Worm (Caenorhabditis elegans) whole organism, L4 larva: Measurements from ENCODE around the gene enol-1.

ENCODE experiments used
- D1046.2 ChIP-seq: fragments of 200-800 bp; sonication (Bioruptor generic); IDR thresholded peaks from 2 replicates; pipeline ENCODE4 v1.3.6; 2022; ENCODE audit warnings: missing genetic modification characterization, missing compliant biosample characterization
- F44E2.7 ChIP-seq: fragments of 200-800 bp; sonication (Bioruptor generic); IDR thresholded peaks from 2 replicates; pipeline ENCODE4 v2.1.2; 2022; ENCODE audit warnings: missing genetic modification characterization, missing compliant biosample characterization
- Y105C5A.15 ChIP-seq: fragments of 200-800 bp; sonication (Bioruptor generic); IDR thresholded peaks from 2 replicates; pipeline ENCODE4 v1.3.6; 2022; ENCODE audit warnings: missing genetic modification characterization, missing compliant biosample characterization
- Y5F2A.4 ChIP-seq: fragments of 200-800 bp; sonication (Bioruptor generic); optimal IDR thresholded peaks from 2 replicates; lab custom pipeline; 2018; ENCODE audit warnings: mild to moderate bottlenecking, missing genetic modification characterization, missing compliant biosample characterization
- ZK546.5 ChIP-seq, 2 experiments: sonication (generic microtip); optimal IDR thresholded peaks; 2 replicates each; lab custom pipeline; 2017; ENCODE audit warnings: missing biosample characterization in 2 of 2, missing genetic modification characterization in 2 of 2
- aha-1 ChIP-seq: fragments of 150-350 bp; peaks from one replicate; lab custom pipeline; 2014; ENCODE audit warnings: missing biosample characterization, missing genetic modification characterization
- aly-2 ChIP-seq: sonication (generic microtip); optimal IDR thresholded peaks from 2 replicates; lab custom pipeline; 2018; ENCODE audit warnings: missing biosample characterization, missing genetic modification characterization
- ceh-32 ChIP-seq: sonication (generic microtip); optimal IDR thresholded peaks from 2 replicates; lab custom pipeline; 2016; ENCODE audit warnings: mild to moderate bottlenecking, missing genetic modification characterization, missing compliant biosample characterization; ENCODE audit not compliant: poor library complexity
- ces-1 ChIP-seq: fragments of 150-350 bp; sonication (generic microtip); optimal IDR thresholded peaks from 4 replicates; lab custom pipeline; 2014; ENCODE audit warnings: missing biosample characterization, missing genetic modification reagents, missing genetic modification characterization
- daf-16 ChIP-seq, 3 experiments: sonication (generic microtip); optimal IDR thresholded peaks; 2 replicates each; lab custom pipeline; 2016 to 2017; ENCODE audit warnings: missing genetic modification characterization in 3 of 3, missing genetic modification reagents in 3 of 3, mild to moderate bottlenecking in 2 of 3, missing compliant biosample characterization in 2 of 3, missing biosample characterization in 1 of 3, moderate library complexity in 1 of 3
- daf-19 ChIP-seq: fragments of 200-800 bp; sonication (Bioruptor generic); conservative IDR thresholded peaks from 2 replicates; pipeline ENCODE4 v1.3.6; 2022; ENCODE audit warnings: missing genetic modification characterization, missing compliant biosample characterization
- dmd-6 ChIP-seq: fragments of 200-800 bp; sonication (Bioruptor generic); IDR thresholded peaks from 2 replicates; pipeline ENCODE4 v1.3.6; 2022; ENCODE audit warnings: missing genetic modification reagents, missing genetic modification characterization, missing compliant biosample characterization
- dmd-8 ChIP-seq: fragments of 200-800 bp; sonication (Bioruptor generic); IDR thresholded peaks from 2 replicates; pipeline ENCODE4 v1.3.6; 2022; ENCODE audit warnings: missing genetic modification characterization, missing compliant biosample characterization
- dpl-1 ChIP-seq: fragments of 150-350 bp; optimal IDR thresholded peaks from 2 replicates; lab custom pipeline; 2014; ENCODE audit warnings: missing biosample characterization, missing genetic modification reagents, missing genetic modification characterization
- dve-1 ChIP-seq: sonication (generic microtip); optimal IDR thresholded peaks from 2 replicates; lab custom pipeline; 2017; ENCODE audit warnings: antibody characterized with exemption, mild to moderate bottlenecking, missing genetic modification characterization, missing compliant biosample characterization; ENCODE audit not compliant: insufficient read depth
- fkh-10 ChIP-seq: fragments of 150-350 bp; optimal IDR thresholded peaks from 2 replicates; lab custom pipeline; 2014; ENCODE audit warnings: missing biosample characterization, missing genetic modification reagents, missing genetic modification characterization
- fos-1 ChIP-seq: fragments of 150-350 bp; optimal IDR thresholded peaks from 2 replicates; lab custom pipeline; 2014; ENCODE audit warnings: missing biosample characterization, missing genetic modification characterization
- hlh-11 ChIP-seq: fragments of 200-800 bp; sonication (Bioruptor generic); optimal IDR thresholded peaks from 2 replicates; lab custom pipeline; 2018; ENCODE audit warnings: mild to moderate bottlenecking, missing genetic modification characterization, missing compliant biosample characterization
- lin-1 ChIP-seq: fragments of 200-800 bp; sonication (Bioruptor generic); IDR thresholded peaks from 2 replicates; pipeline ENCODE4 v1.3.6; 2022; ENCODE audit warnings: missing genetic modification reagents, missing genetic modification characterization, missing compliant biosample characterization
- lsy-2 ChIP-seq, 2 experiments: fragments of 150-350 bp in 1 of 2; sonication (generic microtip) in 1 of 2; optimal IDR thresholded peaks; 2 replicates each; lab custom pipeline; 2014 to 2017; ENCODE audit warnings: missing biosample characterization in 2 of 2, missing genetic modification characterization in 2 of 2
- mdl-1 ChIP-seq, 2 experiments: fragments of 150-350 bp in 1 of 2; sonication (generic microtip) in 1 of 2; optimal IDR thresholded peaks; 2 replicates each; lab custom pipeline; 2014 to 2017; ENCODE audit warnings: missing biosample characterization in 2 of 2, missing genetic modification characterization in 2 of 2
- mxl-2 ChIP-seq: fragments of 200-800 bp; sonication (Bioruptor generic); conservative IDR thresholded peaks from 2 replicates; pipeline ENCODE4 v1.3.6; 2022; ENCODE audit warnings: missing genetic modification reagents, missing genetic modification characterization, missing compliant biosample characterization
- nhr-102 ChIP-seq: sonication (generic microtip); optimal IDR thresholded peaks from 2 replicates; lab custom pipeline; 2016; ENCODE audit warnings: mild to moderate bottlenecking, missing genetic modification characterization, moderate library complexity, missing compliant biosample characterization
- nhr-11 ChIP-seq: fragments of 150-350 bp; optimal IDR thresholded peaks from 2 replicates; lab custom pipeline; 2014; ENCODE audit warnings: missing biosample characterization, missing genetic modification characterization
- nhr-111 ChIP-seq: fragments of 200-800 bp; sonication (Bioruptor generic); optimal IDR thresholded peaks from 2 replicates; lab custom pipeline; 2018; ENCODE audit warnings: mild to moderate bottlenecking, missing genetic modification characterization, missing compliant biosample characterization
- nhr-25 ChIP-seq: sonication (generic microtip); optimal IDR thresholded peaks from 2 replicates; lab custom pipeline; 2017; ENCODE audit warnings: missing genetic modification characterization, mild to moderate bottlenecking, missing compliant biosample characterization, antibody characterized with exemption, moderate library complexity, borderline replicate concordance; ENCODE audit not compliant: insufficient read depth
- nhr-28 ChIP-seq: fragments of 150-350 bp; optimal IDR thresholded peaks from 2 replicates; lab custom pipeline; 2014; ENCODE audit warnings: missing biosample characterization, missing genetic modification characterization
- nhr-41 ChIP-seq: fragments of 200-800 bp; sonication (Bioruptor generic); IDR thresholded peaks from 2 replicates; pipeline ENCODE4 v1.3.6; 2022; ENCODE audit warnings: missing genetic modification reagents, missing genetic modification characterization, missing compliant biosample characterization
- nhr-42 ChIP-seq: fragments of 200-800 bp; sonication (Bioruptor generic); IDR thresholded peaks from 2 replicates; pipeline ENCODE4 v1.3.6; 2022; ENCODE audit warnings: missing genetic modification characterization, missing compliant biosample characterization
- nhr-76 ChIP-seq: fragments of 150-350 bp; optimal IDR thresholded peaks from 2 replicates; lab custom pipeline; 2014; ENCODE audit warnings: missing biosample characterization, missing genetic modification characterization
- nhr-77 ChIP-seq: fragments of 150-350 bp; optimal IDR thresholded peaks from 2 replicates; lab custom pipeline; 2014; ENCODE audit warnings: missing biosample characterization, missing genetic modification characterization
- pqm-1 ChIP-seq: sonication (generic microtip); optimal IDR thresholded peaks from 2 replicates; lab custom pipeline; 2017; ENCODE audit warnings: missing biosample characterization, missing genetic modification characterization
- rbr-2 ChIP-seq: sonication (generic microtip); optimal IDR thresholded peaks from 2 replicates; lab custom pipeline; 2016; ENCODE audit warnings: missing genotype, missing genetic modification characterization, missing compliant biosample characterization
- set-16 ChIP-seq: fragments of 200-800 bp; sonication (Bioruptor generic); IDR thresholded peaks from 2 replicates; pipeline ENCODE4 v1.3.6; 2022; ENCODE audit warnings: missing genetic modification reagents, missing genetic modification characterization, missing compliant biosample characterization
- skn-1 ChIP-seq: fragments of 150-350 bp; optimal IDR thresholded peaks from 2 replicates; lab custom pipeline; 2014; ENCODE audit warnings: missing biosample characterization, missing genetic modification characterization
- snpc-1.2 ChIP-seq: fragments of 200-800 bp; sonication (Bioruptor generic); IDR thresholded peaks from 2 replicates; pipeline ENCODE4 v1.3.6; 2022; ENCODE audit warnings: missing genetic modification reagents, missing genetic modification characterization, missing compliant biosample characterization
- spr-1 ChIP-seq: sonication (generic microtip); optimal IDR thresholded peaks from 2 replicates; lab custom pipeline; 2016; ENCODE audit warnings: mild to moderate bottlenecking, missing genetic modification characterization, missing compliant biosample characterization
- spr-3 ChIP-seq: fragments of 200-800 bp; sonication (Bioruptor generic); optimal IDR thresholded peaks from 2 replicates; lab custom pipeline; 2018; ENCODE audit warnings: mild to moderate bottlenecking, missing genetic modification characterization, missing compliant biosample characterization
- tra-1 ChIP-seq: fragments of 200-800 bp; sonication (Bioruptor generic); IDR thresholded peaks from 2 replicates; pipeline ENCODE4 v1.3.6; 2022; ENCODE audit warnings: missing genetic modification reagents, missing genetic modification characterization, missing compliant biosample characterization
- unc-62 ChIP-seq, 3 experiments: fragments of 150-350 bp in 1 of 3; sonication (generic microtip); optimal IDR thresholded peaks in 2 of 3; peaks in 1 of 3; 1 replicate in 1 of 3; 2 replicates in 2 of 3; lab custom pipeline; 2014 to 2017; ENCODE audit warnings: missing biosample characterization in 3 of 3, missing genetic modification characterization in 3 of 3, missing genetic modification reagents in 3 of 3, missing genotype in 1 of 3
- vab-7 ChIP-seq: fragments of 200-800 bp; sonication (Bioruptor generic); IDR thresholded peaks from 2 replicates; pipeline ENCODE4 v1.3.6; 2022; ENCODE audit warnings: missing genetic modification reagents, missing genetic modification characterization, missing compliant biosample characterization
- zag-1 ChIP-seq: fragments of 150-350 bp; optimal IDR thresholded peaks from 2 replicates; lab custom pipeline; 2014; ENCODE audit warnings: missing biosample characterization, missing genetic modification characterization
- zfp-2 ChIP-seq: sonication (generic microtip); optimal IDR thresholded peaks from 2 replicates; lab custom pipeline; 2016; ENCODE audit warnings: mild to moderate bottlenecking, missing genetic modification characterization, missing compliant biosample characterization

enol-1 gene

DNA sequence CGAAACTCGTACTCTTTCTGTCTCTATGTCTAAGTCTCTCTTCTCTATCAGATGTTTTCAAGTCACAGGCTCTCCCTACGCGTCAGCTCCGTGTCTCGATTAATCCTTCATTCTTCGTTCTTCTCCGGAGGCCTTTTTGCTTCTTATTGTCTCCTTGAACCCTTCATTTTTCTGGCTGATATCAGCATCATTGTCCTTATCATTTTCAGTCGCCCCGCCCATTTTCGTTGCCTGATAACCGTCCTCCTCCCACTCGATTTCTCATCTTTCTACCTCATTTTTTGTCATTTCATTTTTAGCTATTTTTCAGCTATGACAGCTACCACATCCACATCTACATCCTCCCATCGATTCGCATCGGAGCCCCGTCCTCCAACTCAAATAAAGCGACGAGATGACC is 8.7 kb upstream of the enol-1 start, which contains the start of gene B0457.6 (continued):
- TF ChIP-seq tra-1 (GFP tag; lab: Robert Waterston, UW) (no peak), ceh-32 (tag; lab: Kevin White, UChicago) (no peak), nhr-102 (tag; lab: Kevin White, UChicago) (no peak), spr-1 (tag; lab: Kevin White, UChicago) (no peak), nhr-77 (tag; lab: Kevin White, UChicago) (no peak), zag-1 (no peak), pqm-1 (tag; lab: Kevin White, UChicago) (peak; percentile 90), skn-1 (no peak), fkh-10 (GFP tag; lab: Kevin White, UChicago) (no peak), nhr-11 (tag; lab: Kevin White, UChicago) (no peak), D1046.2 (GFP tag; lab: Robert Waterston, UW) (no peak), nhr-42 (no peak), dpl-1 (no peak), unc-62 (GFP tag; optimal IDR thresholded peaks at IDR 0.05 in 1 of 2; lab: Kevin White, UChicago) (no peak), unc-62 (tag; optimal IDR thresholded peaks at IDR 0.05; lab: Kevin White, UChicago) (no peak), nhr-76 (tag; lab: Kevin White, UChicago) (no peak), aha-1 (tag; lab: Kevin White, UChicago) (no peak), Y5F2A.4 (GFP tag; lab: Kevin White, UChicago) (no peak), F44E2.7 (no peak), set-16 (GFP tag; lab: Robert Waterston, UW) (no peak), spr-3 (no peak), mdl-1 (tag; optimal IDR thresholded peaks at IDR 0.05; lab: Kevin White, UChicago) (no peak), lin-1 (GFP tag; lab: Robert Waterston, UW) (no peak), zfp-2 (no peak), aly-2 (tag; lab: Kevin White, UChicago) (no peak), ces-1 (GFP tag; lab: Kevin White, UChicago) (no peak), lsy-2 (tag; optimal IDR thresholded peaks at IDR 0.05; lab: Kevin White, UChicago) (peak in 1 of 2 experiments; percentile 37), dmd-6 (GFP tag; lab: Robert Waterston, UW) (peak; percentile 47; the same call in 1 of the 2 replicates), dve-1 (tag; lab: Kevin White, UChicago) (no peak), ZK546.5 (tag; optimal IDR thresholded peaks at IDR 0.05; lab: Kevin White, UChicago) (no peak), nhr-41 (0 out of 2 replicates have a peak, but pooled peaks have one; percentile 15), nhr-111 (GFP tag; lab: Kevin White, UChicago) (no peak), dmd-8 (no peak), nhr-25 (tag; lab: Kevin White, UChicago) (no peak), fos-1 (no peak)

DNA sequence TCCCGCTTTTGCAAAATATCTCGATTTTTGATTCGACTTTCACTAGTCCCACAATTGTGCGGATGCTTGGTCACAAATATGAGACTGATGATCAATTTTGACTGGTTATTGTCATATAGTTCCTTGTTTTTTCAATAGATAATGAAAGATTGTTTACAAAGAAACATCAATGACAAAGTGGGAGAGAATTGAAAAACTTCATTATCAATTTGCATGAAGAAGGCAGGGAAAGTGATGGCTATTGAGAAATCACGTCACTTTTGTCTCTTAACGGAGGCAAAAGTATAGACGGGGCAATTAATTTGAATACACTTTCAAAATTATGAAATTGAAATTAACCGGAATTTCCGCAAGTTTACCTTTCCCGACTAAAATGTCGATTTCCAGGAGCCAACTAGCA is 7.6 kb upstream of the enol-1 start:
- TF ChIP-seq lsy-2 (tag; optimal IDR thresholded peaks at IDR 0.05; lab: Kevin White, UChicago) (no peak), pqm-1 (tag; lab: Kevin White, UChicago) (peak; percentile 64), rbr-2 (no peak), nhr-25 (tag; lab: Kevin White, UChicago) (no peak), daf-16 (GFP tag; optimal IDR thresholded peaks at IDR 0.05; lab: Kevin White, UChicago) (no peak), daf-16 (tag; optimal IDR thresholded peaks at IDR 0.05; lab: Kevin White, UChicago) (peak; percentile 76), F44E2.7 (no peak), dmd-6 (GFP tag; lab: Robert Waterston, UW) (peak; percentile 46; the same call in 1 of the 2 replicates), daf-19 (GFP tag; lab: Robert Waterston, UW) (no peak), hlh-11 (tag; lab: Kevin White, UChicago) (peak; percentile 16), Y105C5A.15 (GFP tag; lab: Robert Waterston, UW) (no peak), snpc-1.2 (no peak), vab-7 (GFP tag; lab: Robert Waterston, UW) (no peak), nhr-28 (tag; lab: Kevin White, UChicago) (peak; percentile 32), mxl-2 (GFP tag; lab: Robert Waterston, UW) (no peak), dpl-1 (no peak), fkh-10 (GFP tag; lab: Kevin White, UChicago) (no peak)
